Worm (Caenorhabditis elegans) whole organism, L1 larva: ENCODE data around the gene der-2.

ENCODE experiments used
- C16A3.4 ChIP-seq: fragments of 150-350 bp; optimal IDR thresholded peaks from 2 replicates; lab custom pipeline; 2014; ENCODE audit warnings: missing biosample characterization, missing genetic modification characterization
- F16B12.6 ChIP-seq: fragments of 150-350 bp; optimal IDR thresholded peaks from 2 replicates; lab custom pipeline; 2014; ENCODE audit warnings: missing biosample characterization, missing genetic modification characterization
- Y116A8C.19 ChIP-seq: sonication (generic microtip); optimal IDR thresholded peaks from 2 replicates; lab custom pipeline; 2016; ENCODE audit warnings: missing compliant biosample characterization, missing genetic modification characterization, borderline replicate concordance
- aha-1 ChIP-seq: fragments of 150-350 bp; optimal IDR thresholded peaks from 2 replicates; lab custom pipeline; 2014; ENCODE audit warnings: missing biosample characterization, missing genetic modification characterization
- ama-1 ChIP-seq: fragments of 150-350 bp; optimal IDR thresholded peaks from 2 replicates; lab custom pipeline; 2014
- blmp-1 ChIP-seq: fragments of 150-350 bp; optimal IDR thresholded peaks from 2 replicates; lab custom pipeline; 2014; ENCODE audit warnings: missing biosample characterization, missing genetic modification characterization
- ceh-63 ChIP-seq: fragments of 200-800 bp; sonication (Bioruptor generic); optimal IDR thresholded peaks from 2 replicates; lab custom pipeline; 2018; ENCODE audit warnings: mild to moderate bottlenecking, missing genetic modification characterization, missing compliant biosample characterization
- ceh-82 ChIP-seq, 3 experiments: fragments of 150-350 bp in 1 of 3; sonication (generic microtip) in 2 of 3; optimal IDR thresholded peaks; 2 replicates each; lab custom pipeline; 2014 to 2017; ENCODE audit warnings: missing biosample characterization in 3 of 3, missing genetic modification characterization in 3 of 3
- dpl-1 ChIP-seq, 3 experiments: fragments of 150-350 bp in 2 of 3; sonication (generic microtip) in 1 of 3; optimal IDR thresholded peaks; 2 replicates each; lab custom pipeline; 2014 to 2017; ENCODE audit warnings: missing biosample characterization in 3 of 3, missing genetic modification characterization in 3 of 3, missing genetic modification reagents in 3 of 3
- dsc-1 ChIP-seq: sonication (generic microtip); optimal IDR thresholded peaks from 2 replicates; lab custom pipeline; 2016; ENCODE audit warnings: mild to moderate bottlenecking, missing genetic modification characterization, missing compliant biosample characterization
- efl-1 ChIP-seq, 4 experiments: fragments of 150-350 bp; optimal IDR thresholded peaks in 3 of 4; peaks in 1 of 4; 1 replicate in 1 of 4; 2 replicates in 3 of 4; lab custom pipeline; 2014; ENCODE audit warnings: missing biosample characterization in 2 of 4, missing genetic modification characterization in 2 of 4, missing genetic modification reagents in 2 of 4
- egl-27 ChIP-seq, 2 experiments: fragments of 150-350 bp in 1 of 2; sonication (generic microtip); optimal IDR thresholded peaks; 3 replicates each; lab custom pipeline; 2017 to 2018; ENCODE audit warnings: missing biosample characterization in 2 of 2, missing genetic modification characterization in 2 of 2, missing genetic modification reagents in 2 of 2
- elt-2 ChIP-seq: sonication (generic microtip); optimal IDR thresholded peaks from 2 replicates; lab custom pipeline; 2016; ENCODE audit warnings: missing genetic modification characterization, mild to moderate bottlenecking, inconsistent platforms, missing compliant biosample characterization, missing genetic modification reagents
- fkh-8 ChIP-seq: sonication (generic microtip); optimal IDR thresholded peaks from 2 replicates; lab custom pipeline; 2016; ENCODE audit warnings: mild to moderate bottlenecking, missing genetic modification characterization, missing compliant biosample characterization
- fos-1 ChIP-seq: fragments of 150-350 bp; optimal IDR thresholded peaks from 2 replicates; lab custom pipeline; 2014; ENCODE audit warnings: missing biosample characterization, missing genetic modification characterization
- hlh-4 ChIP-seq: sonication (generic microtip); optimal IDR thresholded peaks from 2 replicates; lab custom pipeline; 2016; ENCODE audit warnings: mild to moderate bottlenecking, missing genetic modification characterization, missing compliant biosample characterization
- isw-1 ChIP-seq: fragments of 200-800 bp; sonication (Bioruptor generic); IDR thresholded peaks from 2 replicates; pipeline ENCODE4 v1.3.6; 2022; ENCODE audit warnings: missing genetic modification characterization, missing compliant biosample characterization
- jun-1 ChIP-seq: fragments of 150-350 bp; optimal IDR thresholded peaks from 2 replicates; lab custom pipeline; 2014; ENCODE audit warnings: missing biosample characterization, missing genetic modification reagents, missing genetic modification characterization
- lsy-2 ChIP-seq, 2 experiments: fragments of 150-350 bp; optimal IDR thresholded peaks; 2 replicates each; lab custom pipeline; 2014; ENCODE audit warnings: missing biosample characterization in 2 of 2, missing genetic modification characterization in 2 of 2
- mdl-1 ChIP-seq, 2 experiments: fragments of 150-350 bp; optimal IDR thresholded peaks; 2 replicates each; lab custom pipeline; 2014 to 2017; ENCODE audit warnings: missing biosample characterization in 2 of 2, missing genetic modification characterization in 2 of 2, inconsistent platforms in 1 of 2
- mef-2 ChIP-seq: fragments of 150-350 bp; optimal IDR thresholded peaks from 2 replicates; lab custom pipeline; 2014; ENCODE audit warnings: missing biosample characterization, missing genetic modification characterization
- nhr-11 ChIP-seq: fragments of 150-350 bp; optimal IDR thresholded peaks from 2 replicates; lab custom pipeline; 2014; ENCODE audit warnings: missing biosample characterization, missing genetic modification characterization
- nhr-19 ChIP-seq: fragments of 200-800 bp; sonication (Bioruptor generic); conservative IDR thresholded peaks from 2 replicates; pipeline ENCODE4 v1.3.6; 2022; ENCODE audit warnings: missing genetic modification characterization, missing compliant biosample characterization
- nhr-20 ChIP-seq: sonication (generic microtip); optimal IDR thresholded peaks from 2 replicates; lab custom pipeline; 2016; ENCODE audit warnings: mild to moderate bottlenecking, missing genetic modification characterization, missing compliant biosample characterization
- nhr-28 ChIP-seq: fragments of 150-350 bp; optimal IDR thresholded peaks from 2 replicates; lab custom pipeline; 2014; ENCODE audit warnings: missing biosample characterization, missing genetic modification characterization
- nhr-47 ChIP-seq: sonication (generic microtip); optimal IDR thresholded peaks from 2 replicates; lab custom pipeline; 2016; ENCODE audit warnings: mild to moderate bottlenecking, missing genetic modification characterization, moderate library complexity, missing compliant biosample characterization
- nhr-71 ChIP-seq: sonication (generic microtip); optimal IDR thresholded peaks from 2 replicates; lab custom pipeline; 2016; ENCODE audit warnings: mild to moderate bottlenecking, missing genetic modification characterization, moderate library complexity, missing compliant biosample characterization
- nhr-76 ChIP-seq: sonication (generic microtip); optimal IDR thresholded peaks from 2 replicates; lab custom pipeline; 2017; ENCODE audit warnings: missing biosample characterization, missing genetic modification characterization
- nhr-84 ChIP-seq: sonication (generic microtip); optimal IDR thresholded peaks from 2 replicates; lab custom pipeline; 2017; ENCODE audit warnings: missing biosample characterization, missing genetic modification characterization
- nhr-90 ChIP-seq: sonication (generic microtip); optimal IDR thresholded peaks from 2 replicates; lab custom pipeline; 2016; ENCODE audit warnings: mild to moderate bottlenecking, missing genetic modification characterization, missing compliant biosample characterization; ENCODE audit not compliant: poor library complexity
- pax-3 ChIP-seq: fragments of 200-800 bp; sonication (Bioruptor generic); optimal IDR thresholded peaks from 2 replicates; lab custom pipeline; 2018; ENCODE audit warnings: mild to moderate bottlenecking, missing genetic modification characterization, moderate library complexity, missing compliant biosample characterization
- rnt-1 ChIP-seq: sonication (generic microtip); optimal IDR thresholded peaks from 2 replicates; lab custom pipeline; 2016; ENCODE audit warnings: mild to moderate bottlenecking, missing genetic modification characterization, moderate library complexity, missing compliant biosample characterization
- snu-23 ChIP-seq: sonication (generic microtip); optimal IDR thresholded peaks from 2 replicates; lab custom pipeline; 2016; ENCODE audit warnings: missing genetic modification characterization, missing compliant biosample characterization
- sox-4 ChIP-seq: sonication (generic microtip); optimal IDR thresholded peaks from 2 replicates; lab custom pipeline; 2016; ENCODE audit warnings: missing genetic modification characterization, missing compliant biosample characterization
- sptf-1 ChIP-seq: fragments of 150-350 bp; optimal IDR thresholded peaks from 2 replicates; lab custom pipeline; 2014; ENCODE audit warnings: missing biosample characterization, missing genetic modification characterization
- sup-37 ChIP-seq: fragments of 200-800 bp; sonication (Bioruptor generic); optimal IDR thresholded peaks from 2 replicates; lab custom pipeline; 2018; ENCODE audit warnings: mild to moderate bottlenecking, missing genetic modification characterization, missing compliant biosample characterization
- unc-62 ChIP-seq: fragments of 150-350 bp; optimal IDR thresholded peaks from 2 replicates; lab custom pipeline; 2014; ENCODE audit warnings: missing biosample characterization, missing genetic modification reagents, missing genetic modification characterization
- unc-86 ChIP-seq: sonication (generic microtip); optimal IDR thresholded peaks from 2 replicates; lab custom pipeline; 2016; ENCODE audit warnings: missing genetic modification characterization, missing compliant biosample characterization
- unc-98 ChIP-seq: fragments of 200-800 bp; sonication (Bioruptor generic); IDR thresholded peaks from 2 replicates; pipeline ENCODE4 v1.3.6; 2022; ENCODE audit warnings: missing genetic modification characterization, missing compliant biosample characterization
- vab-15 ChIP-seq: sonication (generic microtip); optimal IDR thresholded peaks from 2 replicates; lab custom pipeline; 2017; ENCODE audit warnings: missing genotype, mild to moderate bottlenecking, missing genetic modification characterization, missing compliant biosample characterization

Gene der-2

DNA sequence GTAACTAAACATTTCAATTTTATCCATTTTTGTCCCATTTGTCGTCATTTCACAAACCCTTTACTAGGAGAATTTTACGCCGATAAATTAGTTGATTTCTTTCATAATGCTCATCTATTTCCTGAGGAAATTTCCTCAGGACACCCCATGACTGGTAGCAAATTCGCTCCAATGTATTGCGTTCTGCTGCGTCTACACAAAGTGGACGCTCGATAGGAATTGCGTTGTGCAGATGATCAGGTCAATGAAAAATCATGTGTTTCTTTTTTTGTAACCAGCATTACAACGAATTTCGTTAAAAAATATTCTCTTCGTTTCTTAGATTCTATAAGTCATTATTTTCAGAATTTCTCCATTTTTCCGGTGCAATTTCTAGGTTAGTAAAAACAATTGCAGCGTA, 41.1 kb downstream of the der-2 start, which contains the start of gene epg-4 (continued):
- TF ChIP-seq rnt-1 (tag; lab: Kevin White, UChicago) (no peak), dpl-1 (GFP tag; optimal IDR thresholded peaks at IDR 0.05; lab: Kevin White, UChicago) (peak; percentile 9 to 53 (median 41)), blmp-1 (tag; lab: Kevin White, UChicago) (peak; percentile 33), nhr-20 (peak; percentile 15), dsc-1 (no peak), aha-1 (no peak), unc-62 (GFP tag; lab: Kevin White, UChicago) (no peak), C16A3.4 (tag; lab: Kevin White, UChicago) (peak; percentile 50), sup-37 (no peak), hlh-4 (tag; lab: Kevin White, UChicago) (no peak), egl-27 (tag; optimal IDR thresholded peaks at IDR 0.05; lab: Kevin White, UChicago) (no peak), mef-2 (tag; lab: Kevin White, UChicago) (no peak), vab-15 (tag; lab: Kevin White, UChicago) (no peak), Y116A8C.19 (tag; lab: Kevin White, UChicago) (no peak), nhr-19 (GFP tag; lab: Robert Waterston, UW) (no peak), nhr-71 (tag; lab: Kevin White, UChicago) (peak; percentile 41), elt-2 (tag; lab: Kevin White, UChicago) (no peak), nhr-76 (no peak), pax-3 (tag; lab: Kevin White, UChicago) (no peak), nhr-11 (tag; lab: Kevin White, UChicago) (no peak), nhr-28 (tag; lab: Kevin White, UChicago) (no peak), snu-23 (GFP tag; lab: Kevin White, UChicago) (peak; percentile 36), nhr-90 (tag; lab: Kevin White, UChicago) (no peak), fos-1 (no peak), unc-98 (no peak), sptf-1 (tag; lab: Kevin White, UChicago) (no peak), mdl-1 (tag; optimal IDR thresholded peaks at IDR 0.05; lab: Kevin White, UChicago) (peak in 1 of 2 experiments; percentile 22), ceh-63 (GFP tag; lab: Kevin White, UChicago) (no peak), unc-86 (no peak), nhr-84 (tag; lab: Kevin White, UChicago) (no peak), F16B12.6 (tag; lab: Kevin White, UChicago) (no peak)
- TF ChIP-seq, all 84 proteins: peak for 17

DNA sequence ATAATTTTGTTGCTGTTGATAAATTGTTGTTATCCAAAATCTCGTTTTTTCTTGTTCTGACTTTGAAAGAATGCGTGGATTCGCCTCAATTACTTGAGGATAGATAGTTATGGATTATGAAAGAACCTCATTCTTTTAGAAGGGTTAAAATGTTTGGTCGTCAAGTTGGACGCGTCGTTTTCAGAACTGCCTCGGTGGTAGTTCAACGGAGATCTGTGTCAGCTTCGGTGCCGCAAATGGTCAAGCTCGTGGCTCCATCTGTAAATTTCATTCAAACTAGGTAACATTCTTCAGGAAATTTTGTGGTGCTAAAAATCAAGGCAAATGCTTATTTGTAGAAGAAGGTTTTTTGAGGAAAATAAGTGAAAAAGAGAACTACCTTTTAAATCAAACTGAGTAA, 42.3 kb downstream of the der-2 start, which contains the start of gene ndab-2:
Gene ndab-2 (plus strand): TSS at position 140 of the 400 bp plus-strand sequence.
- TF ChIP-seq efl-1 (optimal IDR thresholded peaks at IDR 0.05; lab: Kevin White, UChicago): no peak
- no peak for TF ChIP-seq efl-1 (GFP tag; optimal IDR thresholded peaks at IDR 0.05 in 1 of 2; lab: Kevin White, UChicago)
- TF ChIP-seq mdl-1 (tag; optimal IDR thresholded peaks at IDR 0.05; lab: Kevin White, UChicago): no peak
- peak in 1 of 2 experiments; percentile 28 for TF ChIP-seq lsy-2 (tag; optimal IDR thresholded peaks at IDR 0.05; lab: Kevin White, UChicago)
- peak; percentile 18 for TF ChIP-seq nhr-47 (tag; lab: Kevin White, UChicago)
- no peak for TF ChIP-seq ceh-63 (GFP tag; lab: Kevin White, UChicago)
- no peak for TF ChIP-seq isw-1 (GFP tag; lab: Robert Waterston, UW)
- TF ChIP-seq sox-4: no peak
- no peak for TF ChIP-seq C16A3.4 (tag; lab: Kevin White, UChicago)
- no peak for TF ChIP-seq ceh-82 (tag; optimal IDR thresholded peaks at IDR 0.05; lab: Kevin White, UChicago)
- TF ChIP-seq fkh-8 (tag; lab: Kevin White, UChicago): no peak
- peak; percentile 5 for TF ChIP-seq nhr-90 (tag; lab: Kevin White, UChicago)
- peak; percentile 41 for TF ChIP-seq ama-1
- no peak for TF ChIP-seq jun-1 (tag; lab: Kevin White, UChicago)
